Worm (Caenorhabditis elegans) whole organism, young adult: Measurements from ENCODE around the gene pix-1.

Experiments used
- C06A6.2 ChIP-seq: fragments of 200-800 bp; sonication (Bioruptor generic); conservative IDR thresholded peaks from 2 replicates; pipeline ENCODE4 v1.3.6; 2022; ENCODE audit warnings: missing genetic modification characterization, missing compliant biosample characterization
- D2030.7 ChIP-seq: fragments of 200-800 bp; sonication (Bioruptor generic); IDR thresholded peaks from 2 replicates; pipeline ENCODE4 v1.3.6; 2022; ENCODE audit warnings: missing genetic modification reagents, missing genetic modification characterization, missing compliant biosample characterization
- K11D2.4 ChIP-seq: fragments of 200-800 bp; sonication (Bioruptor generic); IDR thresholded peaks from 2 replicates; pipeline ENCODE4 v1.3.6; 2022; ENCODE audit warnings: missing genetic modification reagents, missing genetic modification characterization, missing compliant biosample characterization
- T07F8.4 ChIP-seq: sonication (generic microtip); optimal IDR thresholded peaks from 2 replicates; lab custom pipeline; 2016; ENCODE audit warnings: mild to moderate bottlenecking, missing genetic modification characterization, moderate library complexity, missing compliant biosample characterization
- Y56A3A.18 ChIP-seq: fragments of 200-800 bp; sonication (Bioruptor generic); IDR thresholded peaks from 2 replicates; pipeline ENCODE4 v1.3.6; 2022; ENCODE audit warnings: missing genetic modification reagents, missing genetic modification characterization, missing compliant biosample characterization
- Y67H2A.10 ChIP-seq: fragments of 200-800 bp; sonication (Bioruptor generic); conservative IDR thresholded peaks from 2 replicates; pipeline ENCODE4 v1.3.6; 2022; ENCODE audit warnings: missing genetic modification reagents, missing genetic modification characterization, missing compliant biosample characterization
- attf-5 ChIP-seq: fragments of 200-800 bp; sonication (Bioruptor generic); optimal IDR thresholded peaks from 2 replicates; lab custom pipeline; 2018; ENCODE audit warnings: mild to moderate bottlenecking, missing genetic modification characterization, missing compliant biosample characterization
- ekl-4 ChIP-seq: fragments of 200-800 bp; sonication (Bioruptor generic); IDR thresholded peaks from 2 replicates; pipeline ENCODE4 v1.3.6; 2022; ENCODE audit warnings: missing genetic modification reagents, missing genetic modification characterization, missing compliant biosample characterization
- gei-17 ChIP-seq: fragments of 200-800 bp; sonication (Bioruptor generic); optimal IDR thresholded peaks from 2 replicates; lab custom pipeline; 2018; ENCODE audit warnings: mild to moderate bottlenecking, missing genetic modification characterization, missing compliant biosample characterization
- hlh-12 ChIP-seq: sonication (generic microtip); optimal IDR thresholded peaks from 2 replicates; lab custom pipeline; 2016; ENCODE audit warnings: missing genetic modification characterization, missing compliant biosample characterization
- lin-26 ChIP-seq: fragments of 200-800 bp; sonication (Bioruptor generic); IDR thresholded peaks from 2 replicates; pipeline ENCODE4 v1.3.6; 2022; ENCODE audit warnings: missing genetic modification reagents, missing genetic modification characterization, missing compliant biosample characterization
- lin-35 ChIP-seq, 3 experiments: fragments of 150-350 bp in 2 of 3; sonication (generic microtip) in 1 of 3; optimal IDR thresholded peaks; 2 replicates each; lab custom pipeline; 2014 to 2018; ENCODE audit warnings: missing biosample characterization in 3 of 3, missing genetic modification characterization in 3 of 3, missing genetic modification reagents in 3 of 3
- lsy-27 ChIP-seq: sonication (generic microtip); optimal IDR thresholded peaks from 2 replicates; lab custom pipeline; 2017; ENCODE audit warnings: missing genetic modification characterization, mild to moderate bottlenecking, missing compliant biosample characterization, antibody characterized with exemption, missing genotype, borderline replicate concordance; ENCODE audit not compliant: insufficient read depth
- madf-3 ChIP-seq: fragments of 200-800 bp; sonication (Bioruptor generic); IDR thresholded peaks from 2 replicates; pipeline ENCODE4 v1.3.6; 2022; ENCODE audit warnings: missing genetic modification reagents, missing genetic modification characterization, missing compliant biosample characterization
- mcd-1 ChIP-seq: fragments of 200-800 bp; sonication (Bioruptor generic); IDR thresholded peaks from 2 replicates; pipeline ENCODE4 v1.3.6; 2022; ENCODE audit warnings: missing genetic modification reagents, missing genetic modification characterization, missing compliant biosample characterization
- mel-28 ChIP-seq: sonication (generic microtip); optimal IDR thresholded peaks from 2 replicates; lab custom pipeline; 2016; ENCODE audit warnings: borderline replicate concordance, mild to moderate bottlenecking, missing genetic modification characterization, missing compliant biosample characterization
- mxl-1 ChIP-seq: sonication (generic microtip); optimal IDR thresholded peaks from 2 replicates; lab custom pipeline; 2016; ENCODE audit warnings: missing genetic modification characterization, missing compliant biosample characterization
- nfyb-1 ChIP-seq: fragments of 200-800 bp; sonication (Bioruptor generic); IDR thresholded peaks from 2 replicates; pipeline ENCODE4 v1.3.6; 2022; ENCODE audit warnings: missing genetic modification reagents, missing genetic modification characterization, missing compliant biosample characterization
- nhr-27 ChIP-seq: fragments of 200-800 bp; sonication (Bioruptor generic); optimal IDR thresholded peaks from 2 replicates; lab custom pipeline; 2018; ENCODE audit warnings: mild to moderate bottlenecking, missing genetic modification characterization, moderate library complexity, missing compliant biosample characterization
- nhr-90 ChIP-seq: sonication (generic microtip); optimal IDR thresholded peaks from 2 replicates; lab custom pipeline; 2016; ENCODE audit warnings: missing genotype, mild to moderate bottlenecking, missing genetic modification characterization, missing compliant biosample characterization
- snpc-1.1 ChIP-seq: sonication (generic microtip); optimal IDR thresholded peaks from 2 replicates; lab custom pipeline; 2017; ENCODE audit warnings: missing genetic modification characterization, mild to moderate bottlenecking, missing compliant biosample characterization, antibody characterized with exemption, moderate library complexity, missing genotype, missing genetic modification reagents; ENCODE audit not compliant: insufficient read depth
- snpc-1.3 ChIP-seq: sonication (generic microtip); optimal IDR thresholded peaks from 2 replicates; lab custom pipeline; 2017; ENCODE audit warnings: missing genetic modification characterization, mild to moderate bottlenecking, missing compliant biosample characterization, antibody characterized with exemption, moderate library complexity, missing genotype, missing genetic modification reagents; ENCODE audit not compliant: insufficient read depth
- somi-1 ChIP-seq: fragments of 200-800 bp; sonication (Bioruptor generic); optimal IDR thresholded peaks from 2 replicates; lab custom pipeline; 2018; ENCODE audit warnings: mild to moderate bottlenecking, missing genetic modification characterization, missing compliant biosample characterization
- sptf-2 ChIP-seq: fragments of 200-800 bp; sonication (Bioruptor generic); optimal IDR thresholded peaks from 2 replicates; lab custom pipeline; 2018; ENCODE audit warnings: mild to moderate bottlenecking, missing genetic modification characterization, missing compliant biosample characterization
- tbp1 ChIP-seq: fragments of 200-800 bp; sonication (Bioruptor generic); optimal IDR thresholded peaks from 2 replicates; lab custom pipeline; 2018; ENCODE audit warnings: mild to moderate bottlenecking, missing genetic modification characterization, missing compliant biosample characterization
- zfh-2 ChIP-seq: fragments of 200-800 bp; sonication (Bioruptor generic); conservative IDR thresholded peaks from 2 replicates; pipeline ENCODE4 v1.3.6; 2022; ENCODE audit warnings: missing genetic modification reagents, missing genetic modification characterization, missing compliant biosample characterization
- zim-3 ChIP-seq: sonication (generic microtip); optimal IDR thresholded peaks from 2 replicates; lab custom pipeline; 2017; ENCODE audit warnings: mild to moderate bottlenecking, missing genetic modification characterization, moderate library complexity, missing compliant biosample characterization
- ztf-22 ChIP-seq: fragments of 200-800 bp; sonication (Bioruptor generic); optimal IDR thresholded peaks from 2 replicates; lab custom pipeline; 2018; ENCODE audit warnings: mild to moderate bottlenecking, missing genetic modification characterization, moderate library complexity, missing compliant biosample characterization

pix-1 gene

DNA sequence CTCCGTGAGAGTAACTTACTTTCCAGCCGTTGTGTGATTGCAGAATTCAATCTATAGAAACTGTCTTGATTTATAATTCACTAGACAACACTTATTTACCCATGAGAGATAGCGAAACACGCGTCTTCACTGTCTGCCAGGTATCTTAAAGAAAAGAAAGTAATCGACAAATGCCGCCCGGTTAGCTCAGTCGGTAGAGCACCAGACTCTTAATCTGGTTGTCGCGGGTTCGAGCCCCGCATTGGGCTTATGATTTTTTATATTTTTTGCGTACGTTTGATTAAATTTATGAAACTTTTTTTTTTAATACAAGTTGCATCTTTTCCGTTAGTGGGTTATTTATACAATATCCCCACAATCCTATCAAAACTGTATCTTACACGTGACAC is 55.0 kb downstream of the pix-1 start (continued):
- no peak for TF ChIP-seq lin-35 (GFP tag; optimal IDR thresholded peaks at IDR 0.05; lab: Kevin White, UChicago)
- TF ChIP-seq hlh-12 (tag; lab: Kevin White, UChicago) = no peak
- no peak for TF ChIP-seq gei-17
- no peak for TF ChIP-seq madf-3
- peak; percentile 71 for TF ChIP-seq sptf-2 (GFP tag; lab: Kevin White, UChicago)
- TF ChIP-seq nhr-90 (tag; lab: Kevin White, UChicago) = peak; percentile 21
- no peak for TF ChIP-seq mxl-1 (tag; lab: Kevin White, UChicago)
- no peak for TF ChIP-seq ztf-22 (GFP tag; lab: Kevin White, UChicago)
- no peak for TF ChIP-seq nhr-27 (tag; lab: Kevin White, UChicago)
- TF ChIP-seq K11D2.4 (GFP tag; lab: Robert Waterston, UW) = no peak
- TF ChIP-seq tbp1 (GFP tag; lab: Kevin White, UChicago) = peak; percentile 93
- no peak for TF ChIP-seq snpc-1.3
- no peak for TF ChIP-seq somi-1 (GFP tag; lab: Kevin White, UChicago)
- TF ChIP-seq Y67H2A.10 (GFP tag; lab: Robert Waterston, UW) = no peak
- no peak for TF ChIP-seq mel-28 (tag; lab: Kevin White, UChicago)
- TF ChIP-seq snpc-1.1 (tag; lab: Kevin White, UChicago) = no peak
- peak; percentile 63 for TF ChIP-seq D2030.7 (GFP tag; lab: Robert Waterston, UW)
- peak; percentile 95 for TF ChIP-seq lin-26 (GFP tag; lab: Robert Waterston, UW)
- TF ChIP-seq T07F8.4 (tag; lab: Kevin White, UChicago) = no peak
- no peak for TF ChIP-seq mcd-1 (GFP tag; lab: Robert Waterston, UW)
- peak; percentile 22 for TF ChIP-seq attf-5
- TF ChIP-seq zim-3 (tag; lab: Kevin White, UChicago) = no peak
- no peak for TF ChIP-seq lsy-27 (tag; lab: Kevin White, UChicago)
- no peak for TF ChIP-seq ekl-4
- TF ChIP-seq Y56A3A.18 (GFP tag; lab: Robert Waterston, UW) = peak; percentile 54; the same call in 1 of the 2 replicates
- no peak for TF ChIP-seq zfh-2
- TF ChIP-seq C06A6.2 = no peak
- no peak for TF ChIP-seq nfyb-1 (GFP tag; lab: Robert Waterston, UW)
